Fruit fly (Drosophila melanogaster) whole organism, embryonic: ENCODE measurements around the gene lbl.

ENCODE experiments used
- org-1 ChIP-seq: fragments of 200-800 bp; sonication (Bioruptor generic); optimal IDR thresholded peaks from 2 replicates; lab custom pipeline; 2017; ENCODE audit warnings: missing biosample characterization, missing genetic modification characterization
- pan ChIP-seq, 4 experiments: fragments of >200 bp in 3 of 4; fragments of 200-800 bp in 1 of 4; sonication (Bioruptor generic) in 1 of 4; optimal IDR thresholded peaks in 3 of 4; IDR thresholded peaks in 1 of 4; 2 replicates each; pipeline versions ENCODE4 v1.3.6 to Lab custom; 2017 to 2022; ENCODE audit warnings: missing biosample characterization in 2 of 4, missing genetic modification characterization in 2 of 4, mixed read lengths in 1 of 4
- prd ChIP-seq, 3 experiments: fragments of >200 bp in 2 of 3; fragments of 200-800 bp in 1 of 3; sonication (Bioruptor generic) in 1 of 3; optimal IDR thresholded peaks in 2 of 3; IDR thresholded peaks in 1 of 3; 2 replicates in 2 of 3; 3 replicates in 1 of 3; pipeline versions ENCODE4 v1.3.6 to Lab custom; 2017 to 2022; ENCODE audit warnings: missing biosample characterization in 1 of 3, missing genetic modification characterization in 1 of 3

DNA sequence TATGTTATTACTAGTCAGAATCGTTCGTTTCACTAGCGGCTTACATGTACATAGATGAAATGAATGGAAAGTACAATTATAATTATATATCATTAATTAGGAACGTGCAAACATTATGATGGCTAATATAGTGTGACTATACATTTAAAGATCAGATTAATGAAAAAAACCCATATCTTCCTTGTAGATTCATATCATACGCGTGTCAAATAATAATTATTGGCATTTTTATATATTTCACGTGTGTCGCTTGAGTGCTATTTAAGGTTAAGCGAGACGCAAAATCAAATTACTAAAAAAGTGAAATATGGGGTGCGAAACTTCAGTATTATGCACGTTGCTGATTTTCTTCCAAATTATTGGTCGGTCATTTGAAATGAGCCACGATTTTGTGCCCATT, 26.8 kb downstream of the lbl start, which contains the start of gene CheB93a:
- TF ChIP-seq pan (optimal IDR thresholded peaks at IDR 0.05; lab: Kevin White, UChicago) (no peak), pan (GFP tag; optimal IDR thresholded peaks at IDR 0.05 in 1 of 2, IDR thresholded peaks at IDR 0.05 in 1 of 2) (no peak), prd (optimal IDR thresholded peaks at IDR 0.05; lab: Kevin White, UChicago) (no peak), prd (GFP tag; IDR thresholded peaks at IDR 0.05; lab: Robert Waterston, UW) (no peak), org-1 (GFP tag; lab: Kevin White, UChicago) (no peak)
